Fruit fly (Drosophila melanogaster) S2 (cell line): Measurements from ENCODE around the gene BuGZ.

Experiments
- CG8478 ChIP-seq: fragments of >200 bp; optimal IDR thresholded peaks from 2 replicates; lab custom pipeline; 2018
- CTCF ChIP-seq, 2 experiments: fragments of >200 bp; optimal IDR thresholded peaks; 2 replicates each; lab custom pipeline; 2018

Gene BuGZ

dm6 chr2L:16719643-16720515, 23.3 kb upstream of the BuGZ start, which contains the start of gene Cyt-c-p:
Gene Cyt-c-p, plus strand, starts transcription at chr2L:16719932.
- TF ChIP-seq CG8478 (lab: Kevin White, UChicago) (no peak), CTCF (optimal IDR thresholded peaks at IDR 0.05; lab: Kevin White, UChicago) (no peak)

- TF ChIP-seq CG8478 (lab: Kevin White, UChicago) (no peak), CTCF (optimal IDR thresholded peaks at IDR 0.05; lab: Kevin White, UChicago) (no peak)
Measured at dm6 chr2L:16720707-16721700, 22.2 kb upstream of the BuGZ start.

DNA sequence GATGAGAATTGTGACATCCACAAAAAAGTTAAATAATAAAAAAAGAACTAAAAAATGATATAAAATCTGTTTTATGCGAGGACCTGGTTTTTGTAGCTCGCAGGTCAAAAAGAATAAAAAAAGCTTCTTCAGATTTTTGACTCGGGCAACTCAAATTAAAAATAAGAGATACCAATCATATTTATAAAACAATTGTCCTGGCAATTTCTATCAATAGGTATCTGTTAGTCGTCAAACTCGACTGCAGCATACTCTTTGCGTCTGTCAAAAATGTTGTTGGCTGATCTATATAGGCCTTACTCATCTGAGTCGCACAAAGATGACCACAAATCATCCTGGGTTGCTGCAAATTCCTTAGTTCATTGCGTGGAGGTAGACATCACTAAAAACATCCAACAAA, 20.6 kb upstream of the BuGZ start:
- no peak for TF ChIP-seq CTCF (optimal IDR thresholded peaks at IDR 0.05; lab: Kevin White, UChicago)
- TF ChIP-seq CG8478 (lab: Kevin White, UChicago) = no peak

DNA sequence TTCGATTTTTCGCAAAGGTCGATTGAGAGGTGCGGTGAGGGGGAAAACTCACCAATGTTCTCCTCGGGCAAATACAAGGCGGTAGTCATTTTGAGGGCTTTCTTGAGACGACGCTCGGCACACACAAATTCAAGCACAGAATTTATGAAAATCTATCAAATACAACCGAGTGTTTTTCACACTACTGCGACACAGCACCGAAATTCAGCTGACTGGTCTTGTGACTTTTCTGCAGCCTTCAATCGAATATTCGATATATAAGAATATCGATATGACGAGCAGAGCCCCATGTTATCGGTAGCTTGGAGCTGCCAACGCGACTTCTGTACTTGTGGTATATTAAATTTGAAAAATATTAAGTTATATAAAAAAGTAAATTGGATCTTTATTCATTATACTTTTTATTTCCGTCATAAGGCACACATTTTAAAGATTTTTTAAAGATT, 15.6 kb upstream of the BuGZ start, which contains the start of gene VhaSFD:
TSS of gene VhaSFD (minus strand) at position 249 of the 446 bp plus-strand sequence.
- no peak for TF ChIP-seq CG8478 (lab: Kevin White, UChicago)
- TF ChIP-seq CTCF (optimal IDR thresholded peaks at IDR 0.05; lab: Kevin White, UChicago) = no peak

DNA sequence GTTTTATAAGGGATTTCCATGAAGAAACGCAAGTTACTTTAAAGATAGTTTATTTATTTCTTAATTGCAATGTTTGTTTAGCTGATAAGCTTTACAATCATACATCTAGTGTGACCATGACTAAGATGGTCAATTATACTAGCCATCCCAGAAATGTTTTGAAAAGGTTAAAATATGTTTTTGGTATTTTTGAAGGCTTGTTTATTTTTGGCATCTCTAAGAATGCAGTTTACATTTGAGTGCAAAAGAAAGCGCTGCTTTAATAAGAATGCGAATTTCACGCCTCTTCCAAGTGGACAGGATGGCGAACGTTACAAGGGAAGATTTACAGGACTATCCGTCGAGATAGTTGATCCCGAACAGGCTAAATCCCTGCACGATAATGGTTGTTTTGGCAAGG, 13.6 kb upstream of the BuGZ start, which contains the start of gene Tsen2:
TSS of gene Tsen2 (plus strand) at position 222 of the 400 bp plus-strand sequence.
- no peak for TF ChIP-seq CTCF (optimal IDR thresholded peaks at IDR 0.05; lab: Kevin White, UChicago)
- no peak for TF ChIP-seq CG8478 (lab: Kevin White, UChicago)

- TF ChIP-seq CG8478 (lab: Kevin White, UChicago) (no peak), CTCF (optimal IDR thresholded peaks at IDR 0.05; lab: Kevin White, UChicago) (no peak)
Measured at dm6 chr2L:16730939-16731338, 12.3 kb upstream of the BuGZ start, which contains the start of gene CG17996. Gene CG17996, minus strand, starts transcription at chr2L:16731039.

DNA sequence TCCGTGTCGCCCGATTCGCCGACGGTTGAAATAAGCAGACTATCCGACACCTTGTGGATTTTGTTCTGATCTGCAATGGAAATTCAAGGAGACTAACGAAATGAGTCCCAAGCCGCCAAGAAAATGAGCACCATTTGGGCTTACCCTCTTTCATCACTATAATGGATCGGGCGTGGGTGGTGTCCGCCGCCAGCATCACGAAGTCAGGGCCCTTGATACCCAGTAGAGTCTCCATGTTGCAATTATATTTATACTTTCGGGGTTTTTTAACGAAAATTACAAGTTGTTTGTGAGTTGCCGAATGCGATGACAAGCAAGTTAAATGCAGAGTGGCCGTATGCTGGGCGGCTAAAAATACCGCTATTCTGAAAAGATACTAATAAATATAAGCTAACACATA, 11.4 kb upstream of the BuGZ start, which contains the start of gene Prosbeta4:
TSS of gene Prosbeta4 (minus strand) at position 335 of the 400 bp plus-strand sequence.
- TF ChIP-seq CG8478 (lab: Kevin White, UChicago) (no peak), CTCF (optimal IDR thresholded peaks at IDR 0.05; lab: Kevin White, UChicago) (no peak)

DNA sequence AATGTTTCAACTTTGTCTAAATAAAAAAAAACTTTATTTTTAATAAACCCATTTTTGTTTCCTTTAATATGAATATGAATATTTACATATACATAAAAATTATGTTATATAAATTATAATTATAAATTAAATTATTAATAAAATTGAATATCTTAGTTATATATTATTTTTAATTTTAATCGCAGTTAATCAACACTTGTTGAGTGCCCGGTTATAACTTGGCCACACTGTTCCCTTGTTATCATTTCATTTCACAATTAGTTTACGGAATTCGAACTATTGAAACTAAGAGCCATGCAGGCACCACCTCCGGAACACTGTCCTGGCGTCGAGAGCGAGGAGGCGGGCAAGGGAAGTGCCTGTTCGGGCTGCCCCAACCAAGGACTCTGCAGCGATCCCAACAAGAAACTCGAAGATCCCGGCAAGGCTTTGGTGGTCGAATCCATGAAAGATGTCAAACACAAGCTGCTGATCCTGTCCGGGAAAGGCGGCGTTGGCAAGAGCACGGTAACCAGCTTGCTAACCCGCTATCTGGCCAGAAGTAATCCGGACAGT, 10.8 kb upstream of the BuGZ start, which contains the start of gene Nubp1:
TSS of gene Nubp1 (plus strand) at position 213 of the 555 bp plus-strand sequence.
- no peak for TF ChIP-seq CTCF (optimal IDR thresholded peaks at IDR 0.05; lab: Kevin White, UChicago)
- no peak for TF ChIP-seq CG8478 (lab: Kevin White, UChicago)

DNA sequence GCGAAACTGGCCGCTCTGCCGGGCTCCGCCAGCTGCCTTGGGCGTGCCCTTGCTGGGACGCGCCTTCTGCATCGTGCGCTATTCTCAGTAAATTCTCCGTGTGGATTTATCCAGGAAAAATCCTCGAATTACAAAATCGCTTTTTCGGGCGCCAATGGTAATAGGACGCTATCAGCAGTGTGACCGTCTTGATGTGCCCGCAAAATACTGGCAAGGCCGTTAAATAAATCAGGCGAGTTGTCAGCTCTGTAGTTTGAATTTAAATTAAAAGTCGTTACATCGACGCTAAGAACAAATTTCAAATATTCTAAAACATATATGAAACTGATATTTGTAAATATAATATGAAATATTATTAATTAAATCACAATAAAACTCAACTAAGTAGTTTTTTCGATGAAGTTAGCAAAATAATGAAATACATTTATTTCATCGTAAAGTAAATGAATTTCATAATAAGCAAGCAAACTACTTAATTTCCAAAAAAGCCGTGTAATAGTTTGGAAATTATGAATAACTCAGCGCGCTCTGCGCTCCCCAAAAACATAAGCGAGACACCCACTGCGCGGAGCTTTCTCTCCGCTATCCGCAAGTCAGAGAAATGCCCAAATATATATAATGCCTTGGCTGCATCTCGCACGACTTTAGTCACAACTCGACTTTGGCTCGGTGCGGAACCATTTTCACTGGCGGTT, 4.9 kb upstream of the BuGZ start, which contains the start of the genes glu and ChLD3:
TSS of gene glu (minus strand) at position 183 of the 695 bp plus-strand sequence.
TSS of gene ChLD3 (plus strand) at position 645 of the 695 bp plus-strand sequence.
- TF ChIP-seq CG8478 (lab: Kevin White, UChicago) (no peak), CTCF (optimal IDR thresholded peaks at IDR 0.05; lab: Kevin White, UChicago) (peak in 1 of 2 experiments; percentile 40)

DNA sequence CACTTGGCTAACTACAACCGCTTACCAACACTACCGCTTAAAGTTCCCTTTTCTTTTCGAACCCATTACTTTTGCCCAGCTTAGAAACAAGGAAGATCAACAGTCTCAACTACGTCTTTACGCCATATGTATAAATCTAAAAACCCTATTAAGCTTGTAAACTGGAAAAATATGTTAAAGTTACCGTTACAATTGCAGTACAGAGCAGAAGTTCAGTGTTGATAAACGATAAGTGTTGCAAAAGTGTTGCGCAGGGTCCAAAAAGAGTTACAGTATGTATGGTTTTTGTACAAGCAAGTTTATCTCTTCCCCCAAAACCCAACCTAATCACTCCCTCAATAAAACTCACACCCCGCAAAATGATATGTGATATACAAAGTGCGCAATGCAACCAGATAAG, 3.9 kb downstream of the BuGZ start:
- TF ChIP-seq CG8478 (lab: Kevin White, UChicago) = no peak
- TF ChIP-seq CTCF (optimal IDR thresholded peaks at IDR 0.05; lab: Kevin White, UChicago) = no peak

- no peak for TF ChIP-seq CTCF (optimal IDR thresholded peaks at IDR 0.05; lab: Kevin White, UChicago)
- no peak for TF ChIP-seq CG8478 (lab: Kevin White, UChicago)
Measured at dm6 chr2L:16752340-16752739, 9.1 kb downstream of the BuGZ start.

- TF ChIP-seq CTCF (optimal IDR thresholded peaks at IDR 0.05; lab: Kevin White, UChicago) (no peak), CG8478 (lab: Kevin White, UChicago) (no peak)
Measured at dm6 chr2L:16754074-16754473, 10.9 kb downstream of the BuGZ start, which contains the start of gene yellow-b. Gene yellow-b, plus strand, starts transcription at chr2L:16754336.
